Fruit fly (Drosophila melanogaster) whole organism, wandering third instar larva: ENCODE results near the gene tio.

Experiments used
- Abd-B ChIP-seq: fragments of >200 bp; optimal IDR thresholded peaks from 2 replicates; lab custom pipeline; 2017; ENCODE audit warnings: missing biosample characterization, missing genetic modification characterization
- CG9705 ChIP-seq: fragments of 200-800 bp; sonication (Bioruptor generic); optimal IDR thresholded peaks from 2 replicates; lab custom pipeline; 2018; ENCODE audit warnings: missing biosample characterization, mild to moderate bottlenecking, missing genetic modification characterization
- HLH106 ChIP-seq: fragments of 200-800 bp; optimal IDR thresholded peaks from 3 replicates; lab custom pipeline; 2019; ENCODE audit warnings: missing biosample characterization, mild to moderate bottlenecking, missing genetic modification characterization, moderate library complexity
- OdsH ChIP-seq: fragments of 200-800 bp; sonication (Bioruptor generic); optimal IDR thresholded peaks from 2 replicates; lab custom pipeline; 2016; ENCODE audit warnings: missing biosample characterization, mild to moderate bottlenecking, missing genetic modification characterization
- br ChIP-seq: fragments of 200-800 bp; sonication (Bioruptor generic); optimal IDR thresholded peaks from 2 replicates; lab custom pipeline; 2016; ENCODE audit warnings: missing biosample characterization, missing genetic modification characterization
- dl ChIP-seq, 2 experiments: fragments of 175-275, 200-275 bp in 1 of 2; fragments of 200-275 bp in 1 of 2; sonication (Bioruptor generic); optimal IDR thresholded peaks; lab custom pipeline; 2018; ENCODE audit warnings: mild to moderate bottlenecking in 2 of 2, missing biosample characterization in 2 of 2, missing genetic modification characterization in 2 of 2, moderate library complexity in 2 of 2; ENCODE audit not compliant: partially characterized antibody in 2 of 2, insufficient read depth in 1 of 2
- lola ChIP-seq: fragments of >200 bp; optimal IDR thresholded peaks from 2 replicates; lab custom pipeline; 2017; ENCODE audit warnings: missing biosample characterization, missing genetic modification characterization
- rgr ChIP-seq: fragments of 200-800 bp; sonication (Bioruptor generic); optimal IDR thresholded peaks from 3 replicates; lab custom pipeline; 2016; ENCODE audit warnings: missing biosample characterization, mild to moderate bottlenecking, missing genetic modification characterization

dm6 chr2L:22024362-22024761, 5.4 kb downstream of the tio start:
- no peak for TF ChIP-seq Abd-B (GFP tag; lab: Kevin White, UChicago)
- TF ChIP-seq br (GFP tag; lab: Kevin White, UChicago), result no peak
- TF ChIP-seq HLH106, result no peak
- no peak for TF ChIP-seq CG9705 (GFP tag; lab: Kevin White, UChicago)
- peak; percentile 21 to 29 for TF ChIP-seq dl (GFP tag; optimal IDR thresholded peaks at IDR 0.05; lab: Kevin White, UChicago; ENCODE audit: insufficient read depth in 1 of 2, partially characterized antibody in 2 of 2)
- TF ChIP-seq rgr (GFP tag; lab: Kevin White, UChicago), result no peak
- TF ChIP-seq lola, result no peak
- TF ChIP-seq OdsH, result no peak
